Worm (Caenorhabditis elegans) whole organism, L3 larva: ENCODE data around the gene fut-8.

ENCODE experiments used
- R02D3.7 ChIP-seq: fragments of 150-350 bp; optimal IDR thresholded peaks from 2 replicates; lab custom pipeline; 2014; ENCODE audit warnings: missing biosample characterization, missing genetic modification characterization
- aly-2 ChIP-seq: fragments of 150-350 bp; optimal IDR thresholded peaks from 2 replicates; lab custom pipeline; 2014; ENCODE audit warnings: missing biosample characterization, missing genetic modification characterization
- ama-1 ChIP-seq: fragments of 150-350 bp; optimal IDR thresholded peaks from 2 replicates; lab custom pipeline; 2018
- ceh-16 ChIP-seq: sonication (generic microtip); optimal IDR thresholded peaks from 2 replicates; lab custom pipeline; 2017; ENCODE audit warnings: missing biosample characterization, missing genetic modification characterization
- ceh-28 ChIP-seq: fragments of 150-350 bp; optimal IDR thresholded peaks from 2 replicates; lab custom pipeline; 2014; ENCODE audit warnings: missing biosample characterization, missing genetic modification reagents, missing genetic modification characterization
- ceh-82 ChIP-seq: fragments of 150-350 bp; optimal IDR thresholded peaks from 2 replicates; lab custom pipeline; 2014; ENCODE audit warnings: missing biosample characterization, missing genetic modification characterization
- daf-12 ChIP-seq: fragments of 150-350 bp; optimal IDR thresholded peaks from 2 replicates; lab custom pipeline; 2014; ENCODE audit warnings: missing biosample characterization, missing genetic modification reagents, missing genetic modification characterization
- egl-5 ChIP-seq: fragments of 150-350 bp; optimal IDR thresholded peaks from 2 replicates; lab custom pipeline; 2017; ENCODE audit warnings: missing biosample characterization, missing genetic modification reagents, missing genetic modification characterization, inconsistent platforms
- elt-1 ChIP-seq: fragments of 150-350 bp; optimal IDR thresholded peaks from 2 replicates; lab custom pipeline; 2014; ENCODE audit warnings: missing biosample characterization, missing genetic modification characterization
- elt-2 ChIP-seq: sonication (generic microtip); optimal IDR thresholded peaks from 2 replicates; lab custom pipeline; 2016; ENCODE audit warnings: missing genetic modification reagents, mild to moderate bottlenecking, missing genetic modification characterization, missing compliant biosample characterization
- elt-3 ChIP-seq, 3 experiments: fragments of 150-350 bp in 1 of 3; sonication (generic microtip) in 2 of 3; optimal IDR thresholded peaks; 2 replicates in 2 of 3; 4 replicates in 1 of 3; lab custom pipeline; 2014 to 2017; ENCODE audit warnings: missing biosample characterization in 3 of 3, missing genetic modification characterization in 3 of 3
- eor-1 ChIP-seq, 2 experiments: fragments of 150-350 bp; optimal IDR thresholded peaks; 2 replicates each; lab custom pipeline; 2014 to 2018; ENCODE audit warnings: missing biosample characterization in 2 of 2, missing genetic modification characterization in 2 of 2
- fkh-10 ChIP-seq: sonication (generic microtip); optimal IDR thresholded peaks from 2 replicates; lab custom pipeline; 2017; ENCODE audit warnings: missing biosample characterization, missing genetic modification reagents, missing genetic modification characterization
- fkh-2 ChIP-seq: fragments of 150-350 bp; optimal IDR thresholded peaks from 2 replicates; lab custom pipeline; 2014; ENCODE audit warnings: missing biosample characterization, missing genetic modification reagents, missing genetic modification characterization
- fos-1 ChIP-seq: fragments of 150-350 bp; optimal IDR thresholded peaks from 2 replicates; lab custom pipeline; 2014; ENCODE audit warnings: missing biosample characterization, missing genetic modification characterization
- hmg-11 ChIP-seq: sonication (generic microtip); optimal IDR thresholded peaks from 2 replicates; lab custom pipeline; 2016; ENCODE audit warnings: missing genetic modification characterization, missing compliant biosample characterization
- lsy-12 ChIP-seq: sonication (generic microtip); optimal IDR thresholded peaks from 2 replicates; lab custom pipeline; 2016; ENCODE audit warnings: mild to moderate bottlenecking, missing genetic modification characterization, missing compliant biosample characterization
- mdl-1 ChIP-seq: fragments of 150-350 bp; optimal IDR thresholded peaks from 2 replicates; lab custom pipeline; 2014; ENCODE audit warnings: missing biosample characterization, missing genetic modification characterization
- nfya-1 ChIP-seq: sonication (generic microtip); optimal IDR thresholded peaks from 2 replicates; lab custom pipeline; 2017; ENCODE audit warnings: missing genetic modification characterization, mild to moderate bottlenecking, missing compliant biosample characterization, antibody characterized with exemption, moderate library complexity; ENCODE audit not compliant: insufficient read depth
- nhr-11 ChIP-seq: fragments of 150-350 bp; optimal IDR thresholded peaks from 2 replicates; lab custom pipeline; 2014; ENCODE audit warnings: missing biosample characterization, missing genetic modification characterization
- nhr-12 ChIP-seq: fragments of 150-350 bp; optimal IDR thresholded peaks from 2 replicates; lab custom pipeline; 2014; ENCODE audit warnings: missing biosample characterization, missing genetic modification characterization
- nhr-23 ChIP-seq: fragments of 150-350 bp; optimal IDR thresholded peaks from 2 replicates; lab custom pipeline; 2014; ENCODE audit warnings: missing biosample characterization, missing genetic modification reagents, missing genetic modification characterization
- nhr-25 ChIP-seq: sonication (generic microtip); optimal IDR thresholded peaks from 2 replicates; lab custom pipeline; 2017; ENCODE audit warnings: missing biosample characterization, missing genetic modification characterization
- nhr-28 ChIP-seq: fragments of 150-350 bp; optimal IDR thresholded peaks from 2 replicates; lab custom pipeline; 2014; ENCODE audit warnings: missing biosample characterization, missing genetic modification characterization
- nhr-43 ChIP-seq: sonication (generic microtip); optimal IDR thresholded peaks from 2 replicates; lab custom pipeline; 2016; ENCODE audit warnings: mild to moderate bottlenecking, missing genetic modification characterization, missing compliant biosample characterization; ENCODE audit not compliant: poor library complexity, severe bottlenecking
- nhr-76 ChIP-seq: fragments of 150-350 bp; sonication (generic microtip); optimal IDR thresholded peaks from 5 replicates; lab custom pipeline; 2014; ENCODE audit warnings: missing biosample characterization, missing genetic modification characterization
- nhr-77 ChIP-seq: fragments of 150-350 bp; optimal IDR thresholded peaks from 2 replicates; lab custom pipeline; 2014; ENCODE audit warnings: missing biosample characterization, missing genetic modification characterization
- pha-4 ChIP-seq: fragments of 150-350 bp; optimal IDR thresholded peaks from 2 replicates; lab custom pipeline; 2014; ENCODE audit warnings: missing biosample characterization, missing genetic modification reagents, missing genetic modification characterization
- sea-2 ChIP-seq: fragments of 150-350 bp; sonication (generic microtip); optimal IDR thresholded peaks from 4 replicates; lab custom pipeline; 2014; ENCODE audit warnings: missing biosample characterization, missing genetic modification reagents, missing genetic modification characterization
- snpc-4 ChIP-seq: fragments of 150-350 bp; optimal IDR thresholded peaks from 2 replicates; lab custom pipeline; 2014; ENCODE audit warnings: missing biosample characterization, missing genetic modification characterization
- tbx-2 ChIP-seq: sonication (generic microtip); optimal IDR thresholded peaks from 2 replicates; lab custom pipeline; 2016; ENCODE audit warnings: mild to moderate bottlenecking, missing genetic modification characterization, missing compliant biosample characterization
- unc-39 ChIP-seq: sonication (generic microtip); optimal IDR thresholded peaks from 4 replicates; lab custom pipeline; 2017; ENCODE audit warnings: missing biosample characterization, missing genetic modification characterization
- unc-62 ChIP-seq: fragments of 150-350 bp; sonication (generic microtip); optimal IDR thresholded peaks from 4 replicates; lab custom pipeline; 2014; ENCODE audit warnings: missing biosample characterization, missing genetic modification reagents, missing genetic modification characterization
- zag-1 ChIP-seq: fragments of 150-350 bp; optimal IDR thresholded peaks from 2 replicates; lab custom pipeline; 2014; ENCODE audit warnings: missing biosample characterization, missing genetic modification characterization
- ztf-11 ChIP-seq: fragments of 150-350 bp; optimal IDR thresholded peaks from 2 replicates; lab custom pipeline; 2014; ENCODE audit warnings: missing biosample characterization, missing genetic modification characterization

The fut-8 gene

ce11 chrV:5982722-5983121 lies 7.6 kb downstream of the fut-8 start:
- TF ChIP-seq nhr-23 (peak; percentile 72), ztf-11 (tag; lab: Kevin White, UChicago) (no peak)

- no peak for TF ChIP-seq nhr-25 (tag; lab: Kevin White, UChicago)
- no peak for TF ChIP-seq sea-2 (GFP tag; lab: Kevin White, UChicago)
- no peak for TF ChIP-seq elt-1 (tag; lab: Kevin White, UChicago)
- no peak for TF ChIP-seq fos-1 (tag; lab: Kevin White, UChicago)
- TF ChIP-seq ceh-82 (tag; lab: Kevin White, UChicago), result no peak
- no peak for TF ChIP-seq fkh-2
- TF ChIP-seq ceh-16, result no peak
- no peak for TF ChIP-seq nhr-12 (tag; lab: Kevin White, UChicago)
- TF ChIP-seq unc-62 (GFP tag; lab: Kevin White, UChicago), result no peak
- TF ChIP-seq nfya-1 (tag; lab: Kevin White, UChicago), result no peak
- no peak for TF ChIP-seq mdl-1 (tag; lab: Kevin White, UChicago)
- TF ChIP-seq nhr-23, result no peak
- TF ChIP-seq, all 47 proteins: peak for 0
Measured at ce11 chrV:5975724-5976123, 14.6 kb downstream of the fut-8 start, which contains the start of gene acy-2. Gene acy-2 (plus strand): TSS chrV:5976024.

ce11 chrV:5973713-5974112 lies 16.6 kb downstream of the fut-8 start:
- TF ChIP-seq unc-39 (tag; lab: Kevin White, UChicago), result no peak
- no peak for TF ChIP-seq ceh-16
- TF ChIP-seq ceh-28 (tag; lab: Kevin White, UChicago), result no peak
- no peak for TF ChIP-seq nhr-28 (tag; lab: Kevin White, UChicago)
- no peak for TF ChIP-seq unc-62 (GFP tag; lab: Kevin White, UChicago)
- no peak for TF ChIP-seq nhr-12 (tag; lab: Kevin White, UChicago)
- no peak for TF ChIP-seq elt-1 (tag; lab: Kevin White, UChicago)
- TF ChIP-seq eor-1 (tag; optimal IDR thresholded peaks at IDR 0.05; lab: Kevin White, UChicago), result no peak
- TF ChIP-seq hmg-11, result no peak
- no peak for TF ChIP-seq lsy-12 (tag; lab: Kevin White, UChicago)
- TF ChIP-seq pha-4 (tag; lab: Kevin White, UChicago), result no peak
- TF ChIP-seq nfya-1 (tag; lab: Kevin White, UChicago), result no peak
- no peak for TF ChIP-seq nhr-76 (tag; lab: Kevin White, UChicago)

- TF ChIP-seq nfya-1 (tag; lab: Kevin White, UChicago) (no peak), nhr-11 (no peak), elt-3 (tag; optimal IDR thresholded peaks at IDR 0.05; lab: Kevin White, UChicago) (no peak), nhr-43 (tag; lab: Kevin White, UChicago) (no peak), R02D3.7 (tag; lab: Kevin White, UChicago) (no peak), ama-1 (lab: Kevin White, UChicago) (no peak), aly-2 (tag; lab: Kevin White, UChicago) (no peak), elt-2 (no peak), unc-62 (GFP tag; lab: Kevin White, UChicago) (no peak), lsy-12 (tag; lab: Kevin White, UChicago) (no peak), nhr-77 (tag; lab: Kevin White, UChicago) (no peak), fkh-2 (no peak), egl-5 (tag; lab: Kevin White, UChicago) (no peak), fkh-10 (GFP tag; lab: Kevin White, UChicago) (no peak), nhr-12 (tag; lab: Kevin White, UChicago) (no peak), daf-12 (no peak), zag-1 (tag; lab: Kevin White, UChicago) (no peak), snpc-4 (tag; lab: Kevin White, UChicago) (no peak), tbx-2 (tag; lab: Kevin White, UChicago) (no peak), nhr-23 (no peak)
Measured at ce11 chrV:5972582-5972981, 17.7 kb downstream of the fut-8 start.
